Fruit fly (Drosophila melanogaster): ENCODE results near the gene CG33673.

CG33673 gene

DNA sequence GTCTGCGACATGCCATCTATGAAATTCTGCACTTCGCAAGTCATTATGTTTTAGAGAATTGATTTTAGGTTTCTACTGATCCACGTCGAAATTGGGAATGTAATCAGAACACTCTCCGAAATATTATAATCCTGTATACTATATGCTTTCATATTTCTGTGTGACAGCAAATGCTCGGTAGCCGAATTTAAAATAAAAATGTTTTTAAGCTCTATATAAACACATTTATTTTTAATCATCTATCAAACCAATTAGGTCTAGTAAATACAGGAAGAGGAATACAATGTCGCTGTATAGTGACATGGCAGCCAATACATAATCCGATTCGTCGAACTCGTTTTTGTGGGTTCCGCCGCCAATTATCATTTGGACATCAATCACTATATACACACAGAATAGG lies 919 bp downstream of the CG33673 start, which contains the start of gene CG15357:
Gene CG15357, minus strand, starts transcription at position 101 of the 400 bp plus-strand sequence.
- TF ChIP-seq CG12071 (GFP tag; optimal IDR thresholded peaks at IDR 0.05) (no peak), CG1603 (tag; optimal IDR thresholded peaks at IDR 0.05) (no peak), croc (GFP tag; conservative IDR thresholded peaks at IDR 0.05) (no peak), sqz (GFP tag; optimal IDR thresholded peaks at IDR 0.05) (no peak), lola (GFP tag; optimal IDR thresholded peaks at IDR 0.05) (no peak), zf30C (GFP tag; optimal IDR thresholded peaks at IDR 0.05) (no peak), HLH4C (GFP tag; IDR thresholded peaks at IDR 0.05; ENCODE audit: partially characterized antibody) (no peak), ab (GFP tag; optimal IDR thresholded peaks at IDR 0.05) (no peak), Hmx (GFP tag; optimal IDR thresholded peaks at IDR 0.05) (no peak), p53 (GFP tag; optimal IDR thresholded peaks at IDR 0.05) (no peak), Trl (optimal IDR thresholded peaks at IDR 0.05) (no peak), Trl (GFP tag; optimal IDR thresholded peaks at IDR 0.05) (no peak), CG10267 (tag; optimal IDR thresholded peaks at IDR 0.05) (no peak), cas (GFP tag; IDR thresholded peaks at IDR 0.05) (no peak), CG7271 (tag; optimal IDR thresholded peaks at IDR 0.05) (no peak), D19A (tag; optimal IDR thresholded peaks at IDR 0.05) (no peak)

DNA sequence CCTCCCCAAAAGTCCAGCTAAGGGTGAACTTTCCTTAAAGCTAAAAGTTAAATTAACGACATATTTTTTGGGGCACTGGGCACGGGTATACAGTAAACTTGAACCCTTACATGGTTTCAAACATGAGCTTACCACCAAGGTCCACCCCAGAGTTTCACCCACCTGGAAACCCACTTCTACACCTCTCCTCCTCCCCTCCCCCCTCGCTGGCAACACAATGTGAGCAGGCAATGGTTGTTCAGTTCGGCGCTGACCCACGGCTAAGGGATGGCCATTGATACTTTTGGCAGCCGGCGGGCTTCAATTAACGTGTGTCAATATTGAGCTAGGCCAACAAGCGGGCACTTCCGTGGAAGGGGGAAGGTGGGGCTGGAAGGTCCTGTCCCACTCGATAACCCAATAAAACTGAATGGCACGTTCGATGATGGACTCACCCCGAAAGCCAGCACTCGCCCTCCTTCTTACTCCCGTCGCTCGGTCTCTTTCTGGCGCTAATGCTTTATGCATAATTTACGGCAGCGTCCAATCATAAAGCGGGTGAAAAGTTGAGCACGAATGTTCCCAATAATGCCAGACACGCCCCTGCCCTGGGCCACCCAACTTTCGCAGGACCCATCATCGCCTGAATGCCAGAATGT lies 1.9 kb downstream of the CG33673 start:
- TF ChIP-seq sd (tag; optimal IDR thresholded peaks at IDR 0.05): no peak
- TF ChIP-seq Med (GFP tag): peak; percentile 89
- TF ChIP-seq Adf1 (GFP tag; IDR thresholded peaks at IDR 0.05): peak; percentile 19; the same call in 1 of the 2 replicates
- no peak for TF ChIP-seq CG13624 (GFP tag; optimal IDR thresholded peaks at IDR 0.05)
- TF ChIP-seq CG1832 (GFP tag; optimal IDR thresholded peaks at IDR 0.05): peak; percentile 47
- TF ChIP-seq Nf-YA (GFP tag; IDR thresholded peaks at IDR 0.05): 0 out of 2 replicates have a peak, but pooled peaks have one; percentile 18
- TF ChIP-seq CG17829 (tag; optimal IDR thresholded peaks at IDR 0.05): no peak
- peak; percentile 25 for TF ChIP-seq Meics (GFP tag; optimal IDR thresholded peaks at IDR 0.05)
- TF ChIP-seq CG31441 (GFP tag; IDR thresholded peaks at IDR 0.05): no peak
- TF ChIP-seq ci (GFP tag; IDR thresholded peaks at IDR 0.05): 0 out of 3 replicates have a peak, but pooled peaks have one; percentile 24
- TF ChIP-seq ash1 (GFP tag; optimal IDR thresholded peaks at IDR 0.05): no peak
- TF ChIP-seq CG6813 (GFP tag; optimal IDR thresholded peaks at IDR 0.05): peak; percentile 24
- 0 out of 3 replicates have a peak, but pooled peaks have one; percentile 21 for TF ChIP-seq zen2 (GFP tag; IDR thresholded peaks at IDR 0.05; ENCODE audit: partially characterized antibody)
- no peak for TF ChIP-seq CG15011 (GFP tag; optimal IDR thresholded peaks at IDR 0.05)
- TF ChIP-seq CG7372 (GFP tag; IDR thresholded peaks at IDR 0.05): no peak
- no peak for TF ChIP-seq stc (GFP tag; IDR thresholded peaks at IDR 0.05)
- no peak for TF ChIP-seq CG10147 (GFP tag; optimal IDR thresholded peaks at IDR 0.05)
- peak; percentile 20 for TF ChIP-seq caup (GFP tag; optimal IDR thresholded peaks at IDR 0.05; ENCODE audit: severe bottlenecking)
- TF ChIP-seq vvl (GFP tag; IDR thresholded peaks at IDR 0.05): peak; percentile 45; the same call in 1 of the 2 replicates
- no peak for TF ChIP-seq hkb (optimal IDR thresholded peaks at IDR 0.05)
- peak; percentile 60 for TF ChIP-seq hkb (GFP tag; IDR thresholded peaks at IDR 0.05)
- no peak for TF ChIP-seq bab2 (GFP tag; optimal IDR thresholded peaks at IDR 0.05)
- peak; percentile 53; the same call in 1 of the 3 replicates for TF ChIP-seq Dbx (GFP tag; IDR thresholded peaks at IDR 0.05)
- TF ChIP-seq dm (GFP tag; optimal IDR thresholded peaks at IDR 0.05): no peak
- no peak for TF ChIP-seq Stat92E (GFP tag; optimal IDR thresholded peaks at IDR 0.05)
- TF ChIP-seq Nf-YC (tag; optimal IDR thresholded peaks at IDR 0.05): peak; percentile 94
- no peak for TF ChIP-seq CG2129 (GFP tag; IDR thresholded peaks at IDR 0.05; ENCODE audit: partially characterized antibody)
- peak; percentile 36 for TF ChIP-seq CG15514 (GFP tag; optimal IDR thresholded peaks at IDR 0.05)
- TF ChIP-seq sob (GFP tag; IDR thresholded peaks at IDR 0.05): peak; percentile 44; the same call in 1 of the 2 replicates
- TF ChIP-seq lbe (GFP tag; optimal IDR thresholded peaks at IDR 0.05): no peak
- peak; percentile 72 for TF ChIP-seq crol (GFP tag; IDR thresholded peaks at IDR 0.05)
- TF ChIP-seq CG10543 (GFP tag; optimal IDR thresholded peaks at IDR 0.05): peak; percentile 44
- no peak for TF ChIP-seq slp2 (GFP tag; optimal IDR thresholded peaks at IDR 0.05)
